Worm (Caenorhabditis elegans) whole organism, L1 larva: Measurements from ENCODE around the gene fbxa-210.

ENCODE experiments used
- C04F5.9 ChIP-seq: sonication (generic microtip); optimal IDR thresholded peaks from 2 replicates; lab custom pipeline; 2016; ENCODE audit warnings: missing genetic modification characterization, missing compliant biosample characterization
- C16A3.4 ChIP-seq: fragments of 150-350 bp; optimal IDR thresholded peaks from 2 replicates; lab custom pipeline; 2014; ENCODE audit warnings: missing biosample characterization, missing genetic modification characterization
- Y116A8C.19 ChIP-seq: sonication (generic microtip); optimal IDR thresholded peaks from 2 replicates; lab custom pipeline; 2016; ENCODE audit warnings: missing compliant biosample characterization, missing genetic modification characterization, borderline replicate concordance
- aha-1 ChIP-seq: fragments of 150-350 bp; optimal IDR thresholded peaks from 2 replicates; lab custom pipeline; 2014; ENCODE audit warnings: missing biosample characterization, missing genetic modification characterization
- alr-1 ChIP-seq: fragments of 200-800 bp; sonication (Bioruptor generic); optimal IDR thresholded peaks from 2 replicates; lab custom pipeline; 2018; ENCODE audit warnings: borderline replicate concordance, mild to moderate bottlenecking, missing genetic modification characterization, missing compliant biosample characterization
- aly-2 ChIP-seq: fragments of 150-350 bp; optimal IDR thresholded peaks from 2 replicates; lab custom pipeline; 2014; ENCODE audit warnings: missing biosample characterization, missing genetic modification characterization
- blmp-1 ChIP-seq: fragments of 150-350 bp; optimal IDR thresholded peaks from 2 replicates; lab custom pipeline; 2014; ENCODE audit warnings: missing biosample characterization, missing genetic modification characterization
- ceh-8 ChIP-seq: fragments of 200-800 bp; sonication (Bioruptor generic); optimal IDR thresholded peaks from 2 replicates; lab custom pipeline; 2018; ENCODE audit warnings: mild to moderate bottlenecking, missing genetic modification characterization, moderate library complexity, missing compliant biosample characterization
- ceh-82 ChIP-seq, 3 experiments: fragments of 150-350 bp in 1 of 3; sonication (generic microtip) in 2 of 3; optimal IDR thresholded peaks; 2 replicates each; lab custom pipeline; 2014 to 2017; ENCODE audit warnings: missing biosample characterization in 3 of 3, missing genetic modification characterization in 3 of 3
- ceh-88 ChIP-seq: fragments of 200-800 bp; sonication (Bioruptor generic); IDR thresholded peaks from 2 replicates; pipeline ENCODE4 v1.3.6; 2022; ENCODE audit warnings: missing genetic modification characterization, missing compliant biosample characterization
- ceh-90 ChIP-seq: sonication (generic microtip); optimal IDR thresholded peaks from 2 replicates; lab custom pipeline; 2016; ENCODE audit warnings: missing genetic modification characterization, missing compliant biosample characterization
- egl-13 ChIP-seq: sonication (generic microtip); optimal IDR thresholded peaks from 2 replicates; lab custom pipeline; 2016; ENCODE audit warnings: missing genotype, missing genetic modification reagents, missing genetic modification characterization, missing compliant biosample characterization
- egl-27 ChIP-seq, 2 experiments: fragments of 150-350 bp in 1 of 2; sonication (generic microtip); optimal IDR thresholded peaks; 3 replicates each; lab custom pipeline; 2017 to 2018; ENCODE audit warnings: missing biosample characterization in 2 of 2, missing genetic modification characterization in 2 of 2, missing genetic modification reagents in 2 of 2
- elt-2 ChIP-seq: sonication (generic microtip); optimal IDR thresholded peaks from 2 replicates; lab custom pipeline; 2016; ENCODE audit warnings: missing genetic modification characterization, mild to moderate bottlenecking, inconsistent platforms, missing compliant biosample characterization, missing genetic modification reagents
- elt-3 ChIP-seq, 6 experiments: fragments of 150-350 bp in 1 of 6; sonication (generic microtip); optimal IDR thresholded peaks; 2 replicates each; lab custom pipeline; 2017 to 2018; ENCODE audit warnings: missing biosample characterization in 6 of 6, missing genetic modification characterization in 6 of 6, inconsistent platforms in 1 of 6
- ets-5 ChIP-seq: fragments of 200-800 bp; sonication (Bioruptor generic); IDR thresholded peaks from 2 replicates; pipeline ENCODE4 v1.3.6; 2022; ENCODE audit warnings: missing genetic modification characterization, missing compliant biosample characterization
- fkh-10 ChIP-seq: sonication (generic microtip); optimal IDR thresholded peaks from 2 replicates; lab custom pipeline; 2017; ENCODE audit warnings: missing biosample characterization, missing genetic modification reagents, missing genetic modification characterization
- fkh-8 ChIP-seq: sonication (generic microtip); optimal IDR thresholded peaks from 2 replicates; lab custom pipeline; 2016; ENCODE audit warnings: mild to moderate bottlenecking, missing genetic modification characterization, missing compliant biosample characterization
- fos-1 ChIP-seq: fragments of 150-350 bp; optimal IDR thresholded peaks from 2 replicates; lab custom pipeline; 2014; ENCODE audit warnings: missing biosample characterization, missing genetic modification characterization
- hlh-17 ChIP-seq: fragments of 200-800 bp; sonication (Bioruptor generic); optimal IDR thresholded peaks from 2 replicates; lab custom pipeline; 2018; ENCODE audit warnings: missing genetic modification characterization, mild to moderate bottlenecking, missing compliant biosample characterization, moderate library complexity, borderline replicate concordance
- lin-13 ChIP-seq: fragments of 150-350 bp; optimal IDR thresholded peaks from 2 replicates; lab custom pipeline; 2014; ENCODE audit warnings: missing biosample characterization, missing genetic modification reagents, missing genetic modification characterization
- lin-14 ChIP-seq: fragments of 200-800 bp; sonication (Bioruptor generic); optimal IDR thresholded peaks from 2 replicates; lab custom pipeline; 2018; ENCODE audit warnings: mild to moderate bottlenecking, missing genetic modification characterization, moderate library complexity, missing compliant biosample characterization
- lin-35 ChIP-seq, 2 experiments: fragments of 150-350 bp; optimal IDR thresholded peaks; 2 replicates each; lab custom pipeline; 2014; ENCODE audit warnings: missing biosample characterization in 2 of 2, missing genetic modification characterization in 2 of 2, missing genetic modification reagents in 2 of 2
- lin-39 ChIP-seq: fragments of 150-350 bp; optimal IDR thresholded peaks from 2 replicates; lab custom pipeline; 2014; ENCODE audit warnings: missing biosample characterization, missing genetic modification reagents, missing genetic modification characterization
- lir-3 ChIP-seq: sonication (generic microtip); optimal IDR thresholded peaks from 2 replicates; lab custom pipeline; 2016; ENCODE audit warnings: mild to moderate bottlenecking, missing genetic modification characterization, moderate library complexity, missing compliant biosample characterization; ENCODE audit not compliant: poor library complexity
- mab-9 ChIP-seq: fragments of 200-800 bp; sonication (Bioruptor generic); IDR thresholded peaks from 2 replicates; pipeline ENCODE4 v1.3.6; 2022; ENCODE audit warnings: missing genetic modification reagents, missing genetic modification characterization, missing compliant biosample characterization
- mep-1 ChIP-seq: fragments of 150-350 bp; optimal IDR thresholded peaks from 2 replicates; lab custom pipeline; 2014; ENCODE audit warnings: missing biosample characterization, missing genetic modification characterization
- nhr-11 ChIP-seq: fragments of 150-350 bp; optimal IDR thresholded peaks from 2 replicates; lab custom pipeline; 2014; ENCODE audit warnings: missing biosample characterization, missing genetic modification characterization
- nhr-12 ChIP-seq: sonication (generic microtip); optimal IDR thresholded peaks from 2 replicates; lab custom pipeline; 2017; ENCODE audit warnings: missing biosample characterization, missing genetic modification characterization
- nhr-20 ChIP-seq: sonication (generic microtip); optimal IDR thresholded peaks from 2 replicates; lab custom pipeline; 2016; ENCODE audit warnings: mild to moderate bottlenecking, missing genetic modification characterization, missing compliant biosample characterization
- nhr-237 ChIP-seq: fragments of 150-350 bp; optimal IDR thresholded peaks from 2 replicates; lab custom pipeline; 2014; ENCODE audit warnings: missing biosample characterization, missing genetic modification characterization
- nhr-28 ChIP-seq: fragments of 150-350 bp; optimal IDR thresholded peaks from 2 replicates; lab custom pipeline; 2014; ENCODE audit warnings: missing biosample characterization, missing genetic modification characterization
- pag-3 ChIP-seq: sonication (generic microtip); optimal IDR thresholded peaks from 2 replicates; lab custom pipeline; 2017; ENCODE audit warnings: missing genetic modification characterization, mild to moderate bottlenecking, missing compliant biosample characterization, antibody characterized with exemption, borderline replicate concordance; ENCODE audit not compliant: insufficient read depth
- pqm-1 ChIP-seq: sonication (generic microtip); optimal IDR thresholded peaks from 3 replicates; lab custom pipeline; 2017; ENCODE audit warnings: missing biosample characterization, missing genetic modification characterization
- rnt-1 ChIP-seq: sonication (generic microtip); optimal IDR thresholded peaks from 2 replicates; lab custom pipeline; 2016; ENCODE audit warnings: mild to moderate bottlenecking, missing genetic modification characterization, moderate library complexity, missing compliant biosample characterization
- skn-1 ChIP-seq: fragments of 150-350 bp; optimal IDR thresholded peaks from 2 replicates; lab custom pipeline; 2014; ENCODE audit warnings: missing biosample characterization, missing genetic modification characterization
- snpc-4 ChIP-seq: fragments of 150-350 bp; optimal IDR thresholded peaks from 2 replicates; lab custom pipeline; 2014; ENCODE audit warnings: missing biosample characterization, missing genetic modification characterization
- snu-23 ChIP-seq: sonication (generic microtip); optimal IDR thresholded peaks from 2 replicates; lab custom pipeline; 2016; ENCODE audit warnings: missing genetic modification characterization, missing compliant biosample characterization
- sptf-1 ChIP-seq: fragments of 150-350 bp; optimal IDR thresholded peaks from 2 replicates; lab custom pipeline; 2014; ENCODE audit warnings: missing biosample characterization, missing genetic modification characterization
- sup-37 ChIP-seq: fragments of 200-800 bp; sonication (Bioruptor generic); optimal IDR thresholded peaks from 2 replicates; lab custom pipeline; 2018; ENCODE audit warnings: mild to moderate bottlenecking, missing genetic modification characterization, missing compliant biosample characterization
- swsn-7 ChIP-seq: sonication (generic microtip); optimal IDR thresholded peaks from 2 replicates; lab custom pipeline; 2016; ENCODE audit warnings: missing genetic modification characterization, missing compliant biosample characterization
- tbx-2 ChIP-seq: sonication (generic microtip); optimal IDR thresholded peaks from 2 replicates; lab custom pipeline; 2016; ENCODE audit warnings: missing genetic modification characterization, missing compliant biosample characterization
- tlp-1 ChIP-seq: fragments of 150-350 bp; optimal IDR thresholded peaks from 2 replicates; lab custom pipeline; 2014; ENCODE audit warnings: missing biosample characterization, missing genetic modification characterization
- unc-130 ChIP-seq: fragments of 150-350 bp; optimal IDR thresholded peaks from 2 replicates; lab custom pipeline; 2017; ENCODE audit warnings: missing biosample characterization, missing genetic modification characterization, inconsistent platforms
- unc-62 ChIP-seq: fragments of 150-350 bp; optimal IDR thresholded peaks from 2 replicates; lab custom pipeline; 2014; ENCODE audit warnings: missing biosample characterization, missing genetic modification reagents, missing genetic modification characterization
- unc-86 ChIP-seq: sonication (generic microtip); optimal IDR thresholded peaks from 2 replicates; lab custom pipeline; 2016; ENCODE audit warnings: missing genetic modification characterization, missing compliant biosample characterization
- zag-1 ChIP-seq: fragments of 150-350 bp; optimal IDR thresholded peaks from 2 replicates; lab custom pipeline; 2014; ENCODE audit warnings: missing biosample characterization, missing genetic modification characterization
- zip-4 ChIP-seq: fragments of 200-800 bp; sonication (Bioruptor generic); optimal IDR thresholded peaks from 2 replicates; lab custom pipeline; 2018; ENCODE audit warnings: mild to moderate bottlenecking, missing genetic modification characterization, moderate library complexity, missing compliant biosample characterization

Gene fbxa-210

ce11 chrV:18125075-18125474, at the start of gene fbxa-210:
Gene fbxa-210, plus strand, starts transcription at chrV:18125375.
- TF ChIP-seq ets-5 (GFP tag; lab: Robert Waterston, UW): no peak
- no peak for TF ChIP-seq lin-14 (GFP tag; lab: Kevin White, UChicago)
- TF ChIP-seq aly-2: no peak
- no peak for TF ChIP-seq skn-1 (tag; lab: Kevin White, UChicago)
- TF ChIP-seq elt-3 (tag; optimal IDR thresholded peaks at IDR 0.05; lab: Kevin White, UChicago): no peak
- no peak for TF ChIP-seq sup-37 (GFP tag; lab: Kevin White, UChicago)
- TF ChIP-seq nhr-11 (tag; lab: Kevin White, UChicago): no peak
- no peak for TF ChIP-seq nhr-20 (tag; lab: Kevin White, UChicago)
- TF ChIP-seq Y116A8C.19 (tag; lab: Kevin White, UChicago): no peak
- no peak for TF ChIP-seq mep-1
- no peak for TF ChIP-seq fkh-10 (GFP tag; lab: Kevin White, UChicago)
- TF ChIP-seq C04F5.9 (tag; lab: Kevin White, UChicago): no peak
- TF ChIP-seq ceh-90 (tag; lab: Kevin White, UChicago): no peak
- no peak for TF ChIP-seq mab-9 (GFP tag; lab: Robert Waterston, UW)
- TF ChIP-seq unc-86: no peak
- TF ChIP-seq swsn-7 (tag; lab: Kevin White, UChicago): no peak
- no peak for TF ChIP-seq nhr-12 (tag; lab: Kevin White, UChicago)
- no peak for TF ChIP-seq C16A3.4 (tag; lab: Kevin White, UChicago)

- TF ChIP-seq unc-130 (tag; lab: Kevin White, UChicago): no peak
- TF ChIP-seq aha-1 (tag; lab: Kevin White, UChicago): no peak
- no peak for TF ChIP-seq blmp-1
- TF ChIP-seq nhr-11 (tag; lab: Kevin White, UChicago): peak; percentile 79
- TF ChIP-seq ceh-88 (GFP tag; lab: Robert Waterston, UW): no peak
- TF ChIP-seq ceh-82 (tag; optimal IDR thresholded peaks at IDR 0.05; lab: Kevin White, UChicago): peak; percentile 17 to 89 (median 79)
- TF ChIP-seq egl-27 (tag; optimal IDR thresholded peaks at IDR 0.05; lab: Kevin White, UChicago): peak in 1 of 2 experiments; percentile 1
- TF ChIP-seq rnt-1 (tag; lab: Kevin White, UChicago): peak; percentile 86
- TF ChIP-seq snpc-4 (tag; lab: Kevin White, UChicago): peak; percentile 83
- TF ChIP-seq unc-86: peak; percentile 90
- no peak for TF ChIP-seq nhr-28
- TF ChIP-seq elt-2 (tag; lab: Kevin White, UChicago): no peak
- TF ChIP-seq Y116A8C.19 (tag; lab: Kevin White, UChicago): no peak
- TF ChIP-seq ceh-8 (GFP tag; lab: Kevin White, UChicago): no peak
- peak; percentile 54 for TF ChIP-seq egl-13 (tag; lab: Kevin White, UChicago)
- TF ChIP-seq hlh-17: no peak
- TF ChIP-seq fkh-10 (GFP tag; lab: Kevin White, UChicago): peak; percentile 29
- TF ChIP-seq lin-35 (GFP tag; optimal IDR thresholded peaks at IDR 0.05; lab: Kevin White, UChicago): peak; percentile 66 to 81
- TF ChIP-seq lin-14 (GFP tag; lab: Kevin White, UChicago): peak; percentile 99
- no peak for TF ChIP-seq nhr-20 (tag; lab: Kevin White, UChicago)
- peak; percentile 81 for TF ChIP-seq fkh-8 (tag; lab: Kevin White, UChicago)
- peak; percentile 81 for TF ChIP-seq fos-1 (tag; lab: Kevin White, UChicago)
- no peak for TF ChIP-seq pqm-1 (tag; lab: Kevin White, UChicago)
- no peak for TF ChIP-seq zag-1 (tag; lab: Kevin White, UChicago)
- TF ChIP-seq alr-1: no peak
- peak; percentile 83 for TF ChIP-seq tbx-2 (tag; lab: Kevin White, UChicago)
- TF ChIP-seq unc-62 (GFP tag; lab: Kevin White, UChicago): no peak
- peak; percentile 87 for TF ChIP-seq swsn-7 (tag; lab: Kevin White, UChicago)
- TF ChIP-seq tlp-1: no peak
- no peak for TF ChIP-seq elt-3 (tag; optimal IDR thresholded peaks at IDR 0.05; lab: Kevin White, UChicago)
- TF ChIP-seq C04F5.9 (tag; lab: Kevin White, UChicago): no peak
- TF ChIP-seq sup-37 (GFP tag; lab: Kevin White, UChicago): no peak
- TF ChIP-seq pag-3 (tag; lab: Kevin White, UChicago): peak; percentile 36
- peak; percentile 82 for TF ChIP-seq aly-2
- TF ChIP-seq nhr-237 (tag; lab: Kevin White, UChicago): no peak
- TF ChIP-seq snu-23 (GFP tag; lab: Kevin White, UChicago): peak; percentile 86
- TF ChIP-seq lin-13 (GFP tag; lab: Kevin White, UChicago): peak; percentile 45
- TF ChIP-seq zip-4 (GFP tag; lab: Kevin White, UChicago): no peak
- TF ChIP-seq lin-39 (tag; lab: Kevin White, UChicago): peak; percentile 80
- TF ChIP-seq C16A3.4 (tag; lab: Kevin White, UChicago): no peak
- TF ChIP-seq lir-3: no peak
- TF ChIP-seq skn-1 (tag; lab: Kevin White, UChicago): peak; percentile 66
- TF ChIP-seq sptf-1 (tag; lab: Kevin White, UChicago): no peak
Observed at ce11 chrV:18079163-18079562, 46.0 kb upstream of the fbxa-210 start.
